Worm (Caenorhabditis elegans): ENCODE results near the gene ergi-2.

ce11 chrX:14979388-14979787 is 27.7 kb downstream of the ergi-2 start, which contains the start of gene emre-1:
- TF ChIP-seq W03F9.2 (tag; optimal IDR thresholded peaks at IDR 0.05) (no peak), dao-5 (tag; optimal IDR thresholded peaks at IDR 0.05) (no peak), him-1 (tag; optimal IDR thresholded peaks at IDR 0.05) (no peak)

All from whole organism, L4/young adult.